Worm (Caenorhabditis elegans): ENCODE results near the gene Y116A8B.1.

The Y116A8B.1 gene

ce11 chrIV:17263714-17264113 lies 47.6 kb downstream of the Y116A8B.1 start:
- no peak for TF ChIP-seq ceh-9 (tag; optimal IDR thresholded peaks at IDR 0.05)
- TF ChIP-seq nhr-76 (tag; optimal IDR thresholded peaks at IDR 0.05) = peak; percentile 85
- TF ChIP-seq jun-1 (tag; optimal IDR thresholded peaks at IDR 0.05) = peak; percentile 10
- peak; percentile 96 for TF ChIP-seq elt-2 (tag; optimal IDR thresholded peaks at IDR 0.05)
- peak; percentile 28 for TF ChIP-seq nfya-1 (tag; optimal IDR thresholded peaks at IDR 0.05; ENCODE audit: insufficient read depth)
- peak; percentile 56 for TF ChIP-seq nhr-23 (tag; optimal IDR thresholded peaks at IDR 0.05)
- no peak for TF ChIP-seq elt-3 (tag; optimal IDR thresholded peaks at IDR 0.05)
- TF ChIP-seq pha-4 (tag; optimal IDR thresholded peaks at IDR 0.05) = peak; percentile 64
- peak; percentile 93 for TF ChIP-seq pqm-1 (tag; optimal IDR thresholded peaks at IDR 0.05)
- peak; percentile 28 for TF ChIP-seq nhr-43 (tag; optimal IDR thresholded peaks at IDR 0.05; ENCODE audit: poor library complexity, severe bottlenecking)
- no peak for TF ChIP-seq hmg-11 (tag; optimal IDR thresholded peaks at IDR 0.05)
- no peak for TF ChIP-seq nhr-237 (tag; optimal IDR thresholded peaks at IDR 0.05)
- no peak for TF ChIP-seq nhr-11 (tag; optimal IDR thresholded peaks at IDR 0.05)

DNA sequence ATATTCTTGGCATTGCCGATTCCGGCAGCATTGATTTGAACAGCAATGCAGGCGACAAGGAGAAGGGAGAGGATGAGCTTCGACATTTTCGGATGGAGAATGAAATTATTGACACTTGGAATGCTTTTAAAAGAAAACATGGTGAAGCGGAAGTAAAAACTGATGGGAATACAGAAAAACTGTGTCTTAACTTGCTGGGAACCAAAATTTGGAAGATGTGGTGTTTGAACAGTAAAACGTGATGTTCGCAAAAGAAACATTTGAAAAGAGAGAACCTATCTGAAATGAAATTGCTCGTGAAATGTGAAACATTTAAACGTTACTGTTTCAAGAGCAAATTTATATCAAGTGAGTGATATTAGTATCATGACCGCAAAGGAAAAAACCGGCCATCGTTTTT lies 48.6 kb downstream of the Y116A8B.1 start, which contains the start of gene F26D10.13:
TSS of gene F26D10.13 (minus strand) at position 101 of the 400 bp plus-strand sequence.
- TF ChIP-seq lin-15B (tag; optimal IDR thresholded peaks at IDR 0.05) = no peak
- TF ChIP-seq nhr-76 (tag; optimal IDR thresholded peaks at IDR 0.05) = no peak
- TF ChIP-seq ztf-11 (tag; optimal IDR thresholded peaks at IDR 0.05) = no peak
- no peak for TF ChIP-seq fos-1 (tag; optimal IDR thresholded peaks at IDR 0.05)
- TF ChIP-seq hmg-11 (tag; optimal IDR thresholded peaks at IDR 0.05) = no peak
- TF ChIP-seq pqm-1 (tag; optimal IDR thresholded peaks at IDR 0.05) = no peak
- no peak for TF ChIP-seq mml-1 (tag; optimal IDR thresholded peaks at IDR 0.05)
- no peak for TF ChIP-seq snpc-4 (tag; optimal IDR thresholded peaks at IDR 0.05)
- TF ChIP-seq elt-3 (tag; optimal IDR thresholded peaks at IDR 0.05) = no peak
- no peak for TF ChIP-seq tbx-2 (tag; optimal IDR thresholded peaks at IDR 0.05)
- no peak for TF ChIP-seq unc-39 (tag; optimal IDR thresholded peaks at IDR 0.05)

DNA sequence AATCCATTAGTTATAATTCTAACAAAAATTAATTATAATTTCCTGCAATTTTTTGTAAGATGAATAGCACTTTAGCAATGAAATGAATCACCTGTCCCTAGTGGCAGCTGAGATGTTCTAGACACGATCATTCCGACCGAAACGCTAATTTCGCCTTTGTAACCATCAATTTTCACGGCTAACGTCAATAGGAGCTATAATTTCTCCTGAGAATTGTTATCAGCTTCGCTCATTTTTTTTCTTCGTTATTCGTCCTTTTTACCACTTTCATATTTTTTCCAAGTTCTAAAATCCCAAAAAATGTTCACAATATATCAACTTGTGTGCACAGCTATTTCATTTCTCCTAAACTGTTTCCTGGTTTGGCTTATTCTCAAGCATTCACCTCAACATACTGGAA lies 49.1 kb downstream of the Y116A8B.1 start, which contains the start of gene str-187:
TSS of gene str-187 (plus strand) at position 301 of the 400 bp plus-strand sequence.
- no peak for TF ChIP-seq pha-4 (tag; optimal IDR thresholded peaks at IDR 0.05)
- no peak for TF ChIP-seq nfya-1 (tag; optimal IDR thresholded peaks at IDR 0.05; ENCODE audit: insufficient read depth)
- TF ChIP-seq ZK546.5 (tag; optimal IDR thresholded peaks at IDR 0.05) = no peak
- no peak for TF ChIP-seq unc-62 (GFP tag; optimal IDR thresholded peaks at IDR 0.05)
- TF ChIP-seq fkh-2 (tag; optimal IDR thresholded peaks at IDR 0.05) = no peak
- TF ChIP-seq nhr-237 (tag; optimal IDR thresholded peaks at IDR 0.05) = no peak

DNA sequence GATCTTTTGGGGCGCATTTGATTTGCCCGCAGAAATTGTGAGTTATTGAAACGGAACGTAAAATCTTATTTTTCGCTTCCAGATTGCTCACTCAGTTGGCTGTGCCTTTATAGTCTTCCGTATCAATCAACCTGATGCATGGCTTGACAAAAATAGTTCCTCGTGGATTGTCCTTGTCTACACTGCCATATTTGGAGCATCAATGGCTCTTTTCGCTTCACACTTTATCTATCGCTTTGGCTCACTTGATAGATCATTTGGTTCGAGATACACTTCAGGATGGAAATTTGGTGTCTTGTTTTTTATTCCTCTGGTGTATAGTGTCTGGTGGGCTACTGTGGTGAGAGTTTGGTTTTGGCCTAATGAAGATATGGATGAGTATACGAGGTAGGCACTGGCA lies 49.6 kb downstream of the Y116A8B.1 start:
- TF ChIP-seq snpc-4 (tag; optimal IDR thresholded peaks at IDR 0.05) (no peak), elt-1 (tag; optimal IDR thresholded peaks at IDR 0.05) (no peak), nhr-76 (tag; optimal IDR thresholded peaks at IDR 0.05) (no peak), eor-1 (tag; optimal IDR thresholded peaks at IDR 0.05) (no peak), ceh-28 (tag; optimal IDR thresholded peaks at IDR 0.05) (no peak), fkh-2 (tag; optimal IDR thresholded peaks at IDR 0.05) (no peak), egl-27 (tag; optimal IDR thresholded peaks at IDR 0.05) (no peak), mdl-1 (tag; optimal IDR thresholded peaks at IDR 0.05) (no peak), nhr-43 (tag; optimal IDR thresholded peaks at IDR 0.05; ENCODE audit: poor library complexity, severe bottlenecking) (no peak), nhr-77 (tag; optimal IDR thresholded peaks at IDR 0.05) (no peak)
